Worm (Caenorhabditis elegans): ENCODE results near the gene ntr-2.

ntr-2 gene

ce11 chrX:14970221-14970801 is 41.6 kb upstream of the ntr-2 start, which contains the start of the genes flwr-1 and tbc-1 (continued):
- TF ChIP-seq elt-3 (tag; optimal IDR thresholded peaks at IDR 0.05) (no peak), nhr-47 (tag; optimal IDR thresholded peaks at IDR 0.05) (peak; percentile 38), zip-4 (GFP tag; optimal IDR thresholded peaks at IDR 0.05) (no peak), sup-37 (GFP tag; optimal IDR thresholded peaks at IDR 0.05) (no peak), nhr-20 (tag; optimal IDR thresholded peaks at IDR 0.05) (peak; percentile 17), swsn-7 (tag; optimal IDR thresholded peaks at IDR 0.05) (peak; percentile 53), aha-1 (tag; optimal IDR thresholded peaks at IDR 0.05) (no peak), ama-1 (optimal IDR thresholded peaks at IDR 0.05) (no peak), Y116A8C.19 (tag; optimal IDR thresholded peaks at IDR 0.05; ENCODE audit: borderline replicate concordance) (no peak), snpc-4 (tag; optimal IDR thresholded peaks at IDR 0.05) (peak; percentile 18), vab-15 (tag; optimal IDR thresholded peaks at IDR 0.05) (no peak), lin-35 (GFP tag; optimal IDR thresholded peaks at IDR 0.05) (peak; percentile 27 to 55), unc-130 (tag; optimal IDR thresholded peaks at IDR 0.05) (peak; percentile 66), mab-9 (GFP tag; IDR thresholded peaks at IDR 0.05) (no peak), nhr-28 (tag; optimal IDR thresholded peaks at IDR 0.05) (no peak), nhr-19 (GFP tag; conservative IDR thresholded peaks at IDR 0.05) (0 out of 2 replicates have a peak, but pooled peaks have one; percentile 31), hlh-17 (GFP tag; optimal IDR thresholded peaks at IDR 0.05; ENCODE audit: borderline replicate concordance) (no peak), rnt-1 (tag; optimal IDR thresholded peaks at IDR 0.05) (peak; percentile 29), efl-3 (GFP tag; optimal IDR thresholded peaks at IDR 0.05) (no peak), zag-1 (tag; optimal IDR thresholded peaks at IDR 0.05) (no peak), tbx-2 (tag; optimal IDR thresholded peaks at IDR 0.05) (peak; percentile 16), nhr-84 (tag; optimal IDR thresholded peaks at IDR 0.05) (no peak), hlh-4 (tag; optimal IDR thresholded peaks at IDR 0.05) (no peak), lsy-2 (tag; optimal IDR thresholded peaks at IDR 0.05) (peak in 1 of 2 experiments; percentile 9), egl-13 (tag; optimal IDR thresholded peaks at IDR 0.05) (no peak), pqm-1 (tag; optimal IDR thresholded peaks at IDR 0.05) (no peak), nhr-12 (tag; optimal IDR thresholded peaks at IDR 0.05) (no peak), tlp-1 (tag; optimal IDR thresholded peaks at IDR 0.05) (no peak), lin-13 (GFP tag; optimal IDR thresholded peaks at IDR 0.05) (no peak), mef-2 (tag; optimal IDR thresholded peaks at IDR 0.05) (peak; percentile 3), mep-1 (tag; optimal IDR thresholded peaks at IDR 0.05) (no peak), grh-1 (GFP tag; IDR thresholded peaks at IDR 0.05) (no peak), pax-3 (tag; optimal IDR thresholded peaks at IDR 0.05) (no peak), unc-30 (tag; optimal IDR thresholded peaks at IDR 0.05) (no peak), efl-1 (optimal IDR thresholded peaks at IDR 0.05) (no peak), efl-1 (GFP tag; optimal IDR thresholded peaks at IDR 0.05 in 1 of 2) (peak in 1 of 2 experiments; percentile 59), nhr-77 (tag; optimal IDR thresholded peaks at IDR 0.05) (no peak), ztf-4 (tag; optimal IDR thresholded peaks at IDR 0.05) (no peak), mdl-1 (tag; optimal IDR thresholded peaks at IDR 0.05) (peak in 1 of 2 experiments; percentile 38), ceh-63 (GFP tag; optimal IDR thresholded peaks at IDR 0.05) (no peak), ceh-8 (GFP tag; optimal IDR thresholded peaks at IDR 0.05) (no peak), nhr-90 (tag; optimal IDR thresholded peaks at IDR 0.05; ENCODE audit: poor library complexity) (no peak), egl-27 (tag; optimal IDR thresholded peaks at IDR 0.05) (no peak)

- TF ChIP-seq mab-9 (GFP tag; IDR thresholded peaks at IDR 0.05) (no peak), egl-13 (tag; optimal IDR thresholded peaks at IDR 0.05) (no peak), unc-62 (GFP tag; optimal IDR thresholded peaks at IDR 0.05) (no peak), pax-3 (tag; optimal IDR thresholded peaks at IDR 0.05) (no peak), alr-1 (tag; optimal IDR thresholded peaks at IDR 0.05; ENCODE audit: borderline replicate concordance) (no peak), lsy-2 (tag; optimal IDR thresholded peaks at IDR 0.05) (no peak), mep-1 (tag; optimal IDR thresholded peaks at IDR 0.05) (no peak), blmp-1 (tag; optimal IDR thresholded peaks at IDR 0.05) (no peak), ceh-8 (GFP tag; optimal IDR thresholded peaks at IDR 0.05) (no peak), sptf-1 (tag; optimal IDR thresholded peaks at IDR 0.05) (no peak), nhr-12 (tag; optimal IDR thresholded peaks at IDR 0.05) (no peak)
Measured at ce11 chrX:14969615-14970014, 40.9 kb upstream of the ntr-2 start.
